Worm (Caenorhabditis elegans) whole organism, L4 larva: ENCODE measurements around the gene gln-5.

Source experiments
- F26F4.8 ChIP-seq: fragments of 200-800 bp; sonication (Bioruptor generic); conservative IDR thresholded peaks from 2 replicates; pipeline ENCODE4 v1.3.6; 2022; ENCODE audit warnings: missing genetic modification characterization, missing compliant biosample characterization
- Y5F2A.4 ChIP-seq: fragments of 200-800 bp; sonication (Bioruptor generic); optimal IDR thresholded peaks from 2 replicates; lab custom pipeline; 2018; ENCODE audit warnings: mild to moderate bottlenecking, missing genetic modification characterization, missing compliant biosample characterization
- ZK337.2 ChIP-seq: fragments of 200-800 bp; sonication (Bioruptor generic); IDR thresholded peaks from 2 replicates; pipeline ENCODE4 v1.3.6; 2022; ENCODE audit warnings: missing genetic modification reagents, missing genetic modification characterization, missing compliant biosample characterization
- ZK546.5 ChIP-seq, 2 experiments: sonication (generic microtip); optimal IDR thresholded peaks; 2 replicates each; lab custom pipeline; 2017; ENCODE audit warnings: missing biosample characterization in 2 of 2, missing genetic modification characterization in 2 of 2
- aha-1 ChIP-seq: fragments of 150-350 bp; peaks from one replicate; lab custom pipeline; 2014; ENCODE audit warnings: missing biosample characterization, missing genetic modification characterization
- arid-1 ChIP-seq: fragments of 200-800 bp; sonication (Bioruptor generic); conservative IDR thresholded peaks from 2 replicates; pipeline ENCODE4 v1.3.6; 2022; ENCODE audit warnings: missing genetic modification reagents, missing genetic modification characterization, missing compliant biosample characterization
- attf-4 ChIP-seq: sonication (generic microtip); optimal IDR thresholded peaks from 3 replicates; lab custom pipeline; 2017; ENCODE audit warnings: missing biosample characterization, missing genetic modification characterization
- ceh-32 ChIP-seq: sonication (generic microtip); optimal IDR thresholded peaks from 2 replicates; lab custom pipeline; 2016; ENCODE audit warnings: mild to moderate bottlenecking, missing genetic modification characterization, missing compliant biosample characterization; ENCODE audit not compliant: poor library complexity
- ceh-62 ChIP-seq: sonication (generic microtip); optimal IDR thresholded peaks from 2 replicates; lab custom pipeline; 2017; ENCODE audit warnings: missing biosample characterization, missing genetic modification characterization
- ceh-82 ChIP-seq: sonication (generic microtip); optimal IDR thresholded peaks from 2 replicates; lab custom pipeline; 2017; ENCODE audit warnings: missing biosample characterization, missing genetic modification characterization
- ces-1 ChIP-seq: fragments of 150-350 bp; sonication (generic microtip); optimal IDR thresholded peaks from 4 replicates; lab custom pipeline; 2014; ENCODE audit warnings: missing biosample characterization, missing genetic modification reagents, missing genetic modification characterization
- dmd-9 ChIP-seq: fragments of 200-800 bp; sonication (Bioruptor generic); IDR thresholded peaks from 2 replicates; pipeline ENCODE4 v1.3.6; 2022; ENCODE audit warnings: missing genetic modification reagents, missing genetic modification characterization, missing compliant biosample characterization
- dve-1 ChIP-seq: sonication (generic microtip); optimal IDR thresholded peaks from 2 replicates; lab custom pipeline; 2017; ENCODE audit warnings: antibody characterized with exemption, mild to moderate bottlenecking, missing genetic modification characterization, missing compliant biosample characterization; ENCODE audit not compliant: insufficient read depth
- fkh-10 ChIP-seq: fragments of 150-350 bp; optimal IDR thresholded peaks from 2 replicates; lab custom pipeline; 2014; ENCODE audit warnings: missing biosample characterization, missing genetic modification reagents, missing genetic modification characterization
- gei-8 ChIP-seq: fragments of 200-800 bp; sonication (Bioruptor generic); optimal IDR thresholded peaks from 2 replicates; lab custom pipeline; 2018; ENCODE audit warnings: mild to moderate bottlenecking, missing genetic modification characterization, missing compliant biosample characterization
- hif-1 ChIP-seq, 2 experiments: sonication (generic microtip); optimal IDR thresholded peaks; 2 replicates each; lab custom pipeline; 2016 to 2017; ENCODE audit warnings: missing compliant biosample characterization in 2 of 2, missing genetic modification characterization in 2 of 2, missing genetic modification reagents in 2 of 2, missing genotype in 2 of 2, mild to moderate bottlenecking in 1 of 2
- jun-1 ChIP-seq: fragments of 150-350 bp; optimal IDR thresholded peaks from 2 replicates; lab custom pipeline; 2014; ENCODE audit warnings: missing biosample characterization, missing genetic modification reagents, missing genetic modification characterization
- lin-15B ChIP-seq: fragments of 150-350 bp; sonication (generic microtip); optimal IDR thresholded peaks from 3 replicates; lab custom pipeline; 2014; ENCODE audit warnings: missing biosample characterization, missing genetic modification characterization
- lir-3 ChIP-seq: sonication (generic microtip); optimal IDR thresholded peaks from 2 replicates; lab custom pipeline; 2016; ENCODE audit warnings: mild to moderate bottlenecking, missing genetic modification characterization, missing compliant biosample characterization
- mdl-1 ChIP-seq, 2 experiments: fragments of 150-350 bp in 1 of 2; sonication (generic microtip) in 1 of 2; optimal IDR thresholded peaks; 2 replicates each; lab custom pipeline; 2014 to 2017; ENCODE audit warnings: missing biosample characterization in 2 of 2, missing genetic modification characterization in 2 of 2
- mes-2 ChIP-seq: sonication (generic microtip); optimal IDR thresholded peaks from 2 replicates; lab custom pipeline; 2016; ENCODE audit warnings: missing genotype, mild to moderate bottlenecking, missing genetic modification characterization, missing compliant biosample characterization; ENCODE audit not compliant: poor library complexity, severe bottlenecking
- mxl-2 ChIP-seq: fragments of 200-800 bp; sonication (Bioruptor generic); conservative IDR thresholded peaks from 2 replicates; pipeline ENCODE4 v1.3.6; 2022; ENCODE audit warnings: missing genetic modification reagents, missing genetic modification characterization, missing compliant biosample characterization
- nhr-10 ChIP-seq: fragments of 150-350 bp; optimal IDR thresholded peaks from 2 replicates; lab custom pipeline; 2014; ENCODE audit warnings: missing biosample characterization, missing genetic modification characterization
- nhr-102 ChIP-seq: sonication (generic microtip); optimal IDR thresholded peaks from 2 replicates; lab custom pipeline; 2016; ENCODE audit warnings: mild to moderate bottlenecking, missing genetic modification characterization, moderate library complexity, missing compliant biosample characterization
- nhr-111 ChIP-seq: fragments of 200-800 bp; sonication (Bioruptor generic); optimal IDR thresholded peaks from 2 replicates; lab custom pipeline; 2018; ENCODE audit warnings: mild to moderate bottlenecking, missing genetic modification characterization, missing compliant biosample characterization
- nhr-25 ChIP-seq: sonication (generic microtip); optimal IDR thresholded peaks from 2 replicates; lab custom pipeline; 2017; ENCODE audit warnings: missing genetic modification characterization, mild to moderate bottlenecking, missing compliant biosample characterization, antibody characterized with exemption, moderate library complexity, borderline replicate concordance; ENCODE audit not compliant: insufficient read depth
- pha-4 ChIP-seq, 2 experiments: fragments of 150-350 bp in 1 of 2; fragments of 200-800 bp in 1 of 2; sonication (Bioruptor generic) in 1 of 2; IDR thresholded peaks in 1 of 2; optimal IDR thresholded peaks in 1 of 2; 2 replicates each; pipeline versions ENCODE4 v1.3.6 to Lab custom; 2014 to 2022; ENCODE audit warnings: missing genetic modification characterization in 2 of 2, missing genetic modification reagents in 2 of 2, missing biosample characterization in 1 of 2, missing compliant biosample characterization in 1 of 2
- php-3 ChIP-seq: fragments of 200-800 bp; sonication (Bioruptor generic); IDR thresholded peaks from 2 replicates; pipeline ENCODE4 v1.3.6; 2022; ENCODE audit warnings: missing genetic modification reagents, missing genetic modification characterization, missing compliant biosample characterization
- pqm-1 ChIP-seq: sonication (generic microtip); optimal IDR thresholded peaks from 2 replicates; lab custom pipeline; 2017; ENCODE audit warnings: missing biosample characterization, missing genetic modification characterization
- saeg-2 ChIP-seq: fragments of 200-800 bp; sonication (Bioruptor generic); IDR thresholded peaks from 2 replicates; pipeline ENCODE4 v1.3.6; 2022; ENCODE audit warnings: missing genetic modification reagents, missing genetic modification characterization, missing compliant biosample characterization
- snpc-1.2 ChIP-seq: fragments of 200-800 bp; sonication (Bioruptor generic); IDR thresholded peaks from 2 replicates; pipeline ENCODE4 v1.3.6; 2022; ENCODE audit warnings: missing genetic modification reagents, missing genetic modification characterization, missing compliant biosample characterization
- snpc-4 ChIP-seq: fragments of 150-350 bp; optimal IDR thresholded peaks from 2 replicates; lab custom pipeline; 2014; ENCODE audit warnings: missing biosample characterization, missing genetic modification characterization
- tag-97 ChIP-seq: fragments of 200-800 bp; sonication (Bioruptor generic); IDR thresholded peaks from 2 replicates; pipeline ENCODE4 v1.3.6; 2022; ENCODE audit warnings: missing genetic modification characterization, missing compliant biosample characterization
- tra-1 ChIP-seq: fragments of 200-800 bp; sonication (Bioruptor generic); IDR thresholded peaks from 2 replicates; pipeline ENCODE4 v1.3.6; 2022; ENCODE audit warnings: missing genetic modification reagents, missing genetic modification characterization, missing compliant biosample characterization
- unc-130 ChIP-seq: sonication (generic microtip); optimal IDR thresholded peaks from 2 replicates; lab custom pipeline; 2016; ENCODE audit warnings: missing genetic modification reagents, missing genetic modification characterization, missing compliant biosample characterization
- vab-7 ChIP-seq: fragments of 200-800 bp; sonication (Bioruptor generic); IDR thresholded peaks from 2 replicates; pipeline ENCODE4 v1.3.6; 2022; ENCODE audit warnings: missing genetic modification reagents, missing genetic modification characterization, missing compliant biosample characterization
- zag-1 ChIP-seq: fragments of 150-350 bp; optimal IDR thresholded peaks from 2 replicates; lab custom pipeline; 2014; ENCODE audit warnings: missing biosample characterization, missing genetic modification characterization
- zfp-2 ChIP-seq: sonication (generic microtip); optimal IDR thresholded peaks from 2 replicates; lab custom pipeline; 2016; ENCODE audit warnings: mild to moderate bottlenecking, missing genetic modification characterization, missing compliant biosample characterization
- zfp-3 ChIP-seq: fragments of 200-800 bp; sonication (Bioruptor generic); conservative IDR thresholded peaks from 2 replicates; pipeline ENCODE4 v1.3.6; 2022; ENCODE audit warnings: missing genetic modification reagents, missing genetic modification characterization, missing compliant biosample characterization
- zip-11 ChIP-seq: fragments of 200-800 bp; sonication (Bioruptor generic); IDR thresholded peaks from 2 replicates; pipeline ENCODE4 v1.3.6; 2022; ENCODE audit warnings: missing genetic modification characterization, missing compliant biosample characterization
- zip-2 ChIP-seq: fragments of 150-350 bp; optimal IDR thresholded peaks from 2 replicates; lab custom pipeline; 2014; ENCODE audit warnings: missing biosample characterization, missing genetic modification characterization

The gln-5 gene

ce11 chrIV:17281060-17282021 lies 7.9 kb upstream of the gln-5 start (continued):
- no peak for TF ChIP-seq zfp-2 (tag; lab: Kevin White, UChicago)
- no peak for TF ChIP-seq snpc-4 (tag; lab: Kevin White, UChicago)
- no peak for TF ChIP-seq ceh-32
- peak; percentile 56; the same call in 1 of the 2 replicates for TF ChIP-seq F26F4.8
- TF ChIP-seq ceh-82 (tag; lab: Kevin White, UChicago): no peak
- TF ChIP-seq unc-130 (GFP tag; lab: Kevin White, UChicago): no peak
- no peak for TF ChIP-seq ZK337.2
- peak; percentile 81 for TF ChIP-seq pha-4 (GFP tag; IDR thresholded peaks at IDR 0.05; lab: Robert Waterston, UW)
- no peak for TF ChIP-seq pha-4 (tag; optimal IDR thresholded peaks at IDR 0.05; lab: Kevin White, UChicago)
- no peak for TF ChIP-seq hif-1 (tag; optimal IDR thresholded peaks at IDR 0.05; lab: Kevin White, UChicago)
- TF ChIP-seq zip-11 (GFP tag; lab: Robert Waterston, UW): no peak
- TF ChIP-seq zip-2 (tag; lab: Kevin White, UChicago): peak; percentile 33
- TF ChIP-seq php-3: peak; percentile 50; the same call in 1 of the 2 replicates
- peak; percentile 60 for TF ChIP-seq Y5F2A.4
- TF ChIP-seq arid-1 (GFP tag; lab: Robert Waterston, UW): peak; percentile 79
- TF ChIP-seq attf-4 (tag; lab: Kevin White, UChicago): peak; percentile 15
- peak; percentile 44 for TF ChIP-seq mes-2 (tag; lab: Kevin White, UChicago)
- TF ChIP-seq pqm-1 (tag; lab: Kevin White, UChicago): no peak
- peak; percentile 72 for TF ChIP-seq nhr-102 (tag; lab: Kevin White, UChicago)
- TF ChIP-seq ZK546.5 (tag; optimal IDR thresholded peaks at IDR 0.05; lab: Kevin White, UChicago): no peak
- TF ChIP-seq dmd-9 (GFP tag; lab: Robert Waterston, UW): no peak
- peak; percentile 98 for TF ChIP-seq zfp-3 (GFP tag; lab: Robert Waterston, UW)
- peak; percentile 95 for TF ChIP-seq dve-1 (tag; lab: Kevin White, UChicago)
- TF ChIP-seq lir-3 (tag; lab: Kevin White, UChicago): no peak
- no peak for TF ChIP-seq jun-1 (tag; lab: Kevin White, UChicago)
- TF ChIP-seq nhr-10: peak; percentile 46
- TF ChIP-seq zag-1: no peak
- peak; percentile 31; the same call in 1 of the 2 replicates for TF ChIP-seq mxl-2 (GFP tag; lab: Robert Waterston, UW)
- no peak for TF ChIP-seq tag-97 (GFP tag; lab: Robert Waterston, UW)
- peak; percentile 93 for TF ChIP-seq snpc-1.2 (GFP tag; lab: Robert Waterston, UW)
- TF ChIP-seq vab-7 (GFP tag; lab: Robert Waterston, UW): peak; percentile 70
- 0 out of 2 replicates have a peak, but pooled peaks have one; percentile 6 for TF ChIP-seq saeg-2
- no peak for TF ChIP-seq nhr-25
- no peak for TF ChIP-seq ceh-62 (tag; lab: Kevin White, UChicago)
- TF ChIP-seq fkh-10 (GFP tag; lab: Kevin White, UChicago): no peak
- TF ChIP-seq gei-8 (GFP tag; lab: Kevin White, UChicago): no peak
- TF ChIP-seq aha-1: peak; percentile 95
- no peak; the same call in 1 of the 2 replicates for TF ChIP-seq tra-1 (GFP tag; lab: Robert Waterston, UW)
- TF ChIP-seq mdl-1 (tag; optimal IDR thresholded peaks at IDR 0.05; lab: Kevin White, UChicago): no peak
- peak; percentile 51 for TF ChIP-seq nhr-111
- TF ChIP-seq ces-1 (GFP tag; lab: Kevin White, UChicago): peak; percentile 47
- TF ChIP-seq lin-15B (tag; lab: Kevin White, UChicago): no peak
- TF ChIP-seq, all 104 proteins: peak for 60
